Worm (Caenorhabditis elegans) whole organism, mixed stage, embryonic: Measurements from ENCODE around the gene F25B5.3.

ENCODE experiments used
- blmp-1 ChIP-seq: fragments of 150-350 bp; optimal IDR thresholded peaks from 2 replicates; lab custom pipeline; 2014; ENCODE audit warnings: missing biosample characterization, missing genetic modification characterization
- elt-1 ChIP-seq: sonication (generic microtip); optimal IDR thresholded peaks from 2 replicates; lab custom pipeline; 2017; ENCODE audit warnings: missing genetic modification characterization, mild to moderate bottlenecking, missing compliant biosample characterization, antibody characterized with exemption, moderate library complexity, borderline replicate concordance; ENCODE audit not compliant: insufficient read depth
- elt-3 ChIP-seq: fragments of 150-350 bp; optimal IDR thresholded peaks from 2 replicates; lab custom pipeline; 2014; ENCODE audit warnings: missing biosample characterization, missing genetic modification characterization
- hlh-1 ChIP-seq: fragments of 150-350 bp; optimal IDR thresholded peaks from 2 replicates; lab custom pipeline; 2014; ENCODE audit warnings: missing biosample characterization, missing genetic modification reagents, missing genetic modification characterization
- mep-1 ChIP-seq: fragments of 150-350 bp; optimal IDR thresholded peaks from 2 replicates; lab custom pipeline; 2017; ENCODE audit warnings: missing biosample characterization, missing genetic modification reagents, missing genetic modification characterization, inconsistent platforms
- nhr-12 ChIP-seq: fragments of 150-350 bp; optimal IDR thresholded peaks from 2 replicates; lab custom pipeline; 2014; ENCODE audit warnings: missing biosample characterization, missing genetic modification characterization
- nhr-2 ChIP-seq: fragments of 150-350 bp; optimal IDR thresholded peaks from 2 replicates; lab custom pipeline; 2014; ENCODE audit warnings: missing biosample characterization, missing genetic modification characterization
- nhr-237 ChIP-seq: fragments of 150-350 bp; optimal IDR thresholded peaks from 2 replicates; lab custom pipeline; 2014; ENCODE audit warnings: missing biosample characterization, missing genetic modification characterization
- nhr-76 ChIP-seq: sonication (generic microtip); optimal IDR thresholded peaks from 2 replicates; lab custom pipeline; 2017; ENCODE audit warnings: missing biosample characterization, missing genetic modification characterization
- pha-4 ChIP-seq: fragments of 150-350 bp; optimal IDR thresholded peaks from 2 replicates; lab custom pipeline; 2018; ENCODE audit warnings: missing biosample characterization, missing genetic modification reagents, missing genetic modification characterization
- sem-2 ChIP-seq: fragments of 200-800 bp; sonication (Bioruptor generic); optimal IDR thresholded peaks from 2 replicates; lab custom pipeline; 2018; ENCODE audit warnings: mild to moderate bottlenecking, missing genetic modification characterization, missing compliant biosample characterization
- unc-39 ChIP-seq: fragments of 150-350 bp; optimal IDR thresholded peaks from 2 replicates; lab custom pipeline; 2014; ENCODE audit warnings: missing biosample characterization, missing genetic modification characterization
- unc-62 ChIP-seq: fragments of 150-350 bp; optimal IDR thresholded peaks from 2 replicates; lab custom pipeline; 2014; ENCODE audit warnings: missing biosample characterization, missing genetic modification reagents, missing genetic modification characterization
- ztf-11 ChIP-seq: fragments of 150-350 bp; optimal IDR thresholded peaks from 2 replicates; lab custom pipeline; 2014; ENCODE audit warnings: missing biosample characterization, missing genetic modification characterization

ce11 chrIII:5953913-5954290, 5.2 kb downstream of the F25B5.3 start:
- TF ChIP-seq mep-1 (tag; lab: Kevin White, UChicago) (no peak), blmp-1 (tag; lab: Kevin White, UChicago) (no peak), unc-39 (tag; lab: Kevin White, UChicago) (no peak), hlh-1 (tag; lab: Kevin White, UChicago) (no peak), nhr-2 (no peak), nhr-237 (no peak), nhr-12 (no peak), elt-3 (no peak), elt-1 (tag; lab: Kevin White, UChicago) (no peak), unc-62 (no peak), ztf-11 (tag; lab: Kevin White, UChicago) (no peak), pha-4 (tag; lab: Kevin White, UChicago) (no peak), nhr-76 (tag; lab: Kevin White, UChicago) (no peak), sem-2 (GFP tag; lab: Kevin White, UChicago) (no peak)
